Fruit fly (Drosophila melanogaster): ENCODE measurements around the gene Usp16-45.

Gene Usp16-45

dm6 chrX:5421407-5422250 lies at the start of gene Usp16-45:
Gene Usp16-45, plus strand, starts transcription at chrX:5421533.
- TF ChIP-seq Hnf4 (GFP tag; optimal IDR thresholded peaks at IDR 0.05) (no peak), psq (GFP tag; optimal IDR thresholded peaks at IDR 0.05) (peak; percentile 22), Rel (GFP tag; optimal IDR thresholded peaks at IDR 0.05) (no peak), Rel (tag; optimal IDR thresholded peaks at IDR 0.05) (peak; percentile 75), Hr83 (GFP tag; optimal IDR thresholded peaks at IDR 0.05; ENCODE audit: poor library complexity, severe bottlenecking) (no peak), CG9705 (GFP tag; optimal IDR thresholded peaks at IDR 0.05) (no peak)

dm6 chrX:5382539-5382938 lies 38.8 kb upstream of the Usp16-45 start:
- TF ChIP-seq Dfd (GFP tag; optimal IDR thresholded peaks at IDR 0.05) (peak; percentile 12), dl (GFP tag; optimal IDR thresholded peaks at IDR 0.05; ENCODE audit: insufficient read depth in 1 of 2, partially characterized antibody in 2 of 2) (no peak), Rel (GFP tag; optimal IDR thresholded peaks at IDR 0.05) (no peak), Rel (tag; optimal IDR thresholded peaks at IDR 0.05) (no peak), fru (GFP tag; optimal IDR thresholded peaks at IDR 0.05) (no peak), HLH106 (tag; optimal IDR thresholded peaks at IDR 0.05) (no peak), OdsH (GFP tag; optimal IDR thresholded peaks at IDR 0.05) (no peak), N (GFP tag; optimal IDR thresholded peaks at IDR 0.05) (no peak), lola (GFP tag; optimal IDR thresholded peaks at IDR 0.05) (no peak)

- TF ChIP-seq dl (GFP tag; optimal IDR thresholded peaks at IDR 0.05; ENCODE audit: insufficient read depth in 1 of 2, partially characterized antibody in 2 of 2) (no peak), rgr (GFP tag; optimal IDR thresholded peaks at IDR 0.05) (peak; percentile 14), Myc (optimal IDR thresholded peaks at IDR 0.05) (no peak), h (GFP tag; optimal IDR thresholded peaks at IDR 0.05) (peak; percentile 18)
These were observed 12.5 kb upstream of the Usp16-45 start for dm6 chrX:5408869-5409268.

dm6 chrX:5410749-5411148 lies 10.6 kb upstream of the Usp16-45 start, which contains the start of gene NAAT1:
Gene NAAT1, minus strand, starts transcription at chrX:5410849.
- TF ChIP-seq rgr (GFP tag; optimal IDR thresholded peaks at IDR 0.05) (no peak), jim (GFP tag; optimal IDR thresholded peaks at IDR 0.05) (no peak), foxo (GFP tag; optimal IDR thresholded peaks at IDR 0.05) (no peak), usp (GFP tag; optimal IDR thresholded peaks at IDR 0.05) (no peak), ey (GFP tag; optimal IDR thresholded peaks at IDR 0.05) (no peak), sage (GFP tag; optimal IDR thresholded peaks at IDR 0.05) (no peak), Vsx2 (GFP tag; optimal IDR thresholded peaks at IDR 0.05; ENCODE audit: partially characterized antibody) (no peak)

- no peak for TF ChIP-seq Hr83 (GFP tag; optimal IDR thresholded peaks at IDR 0.05; ENCODE audit: poor library complexity, severe bottlenecking)
- no peak for TF ChIP-seq tai (GFP tag; optimal IDR thresholded peaks at IDR 0.05)
- peak; percentile 10 to 49 for TF ChIP-seq dl (GFP tag; optimal IDR thresholded peaks at IDR 0.05; ENCODE audit: insufficient read depth in 1 of 2, partially characterized antibody in 2 of 2)
- peak; percentile 40 for TF ChIP-seq psq (GFP tag; optimal IDR thresholded peaks at IDR 0.05)
- peak; percentile 78 for TF ChIP-seq Dif (GFP tag; optimal IDR thresholded peaks at IDR 0.05; ENCODE audit: partially characterized antibody)
- no peak for TF ChIP-seq Sp1 (GFP tag; optimal IDR thresholded peaks at IDR 0.05)
- TF ChIP-seq Jra (GFP tag; optimal IDR thresholded peaks at IDR 0.05) = no peak
- TF ChIP-seq brk (GFP tag; optimal IDR thresholded peaks at IDR 0.05) = no peak
- no peak for TF ChIP-seq Myc (optimal IDR thresholded peaks at IDR 0.05)
- TF ChIP-seq Rel (GFP tag; optimal IDR thresholded peaks at IDR 0.05) = no peak
- TF ChIP-seq Rel (tag; optimal IDR thresholded peaks at IDR 0.05) = peak; percentile 14
- no peak for TF ChIP-seq Abd-B (GFP tag; optimal IDR thresholded peaks at IDR 0.05)
These were observed 3.3 kb upstream of the Usp16-45 start for dm6 chrX:5417836-5418554.
